Fruit fly (Drosophila melanogaster) whole organism, embryonic: Measurements from ENCODE around the gene CG43407.

Source experiments
- CG10209 ChIP-seq: fragments of 200-800 bp; sonication (Bioruptor generic); optimal IDR thresholded peaks from 3 replicates; lab custom pipeline; 2017; ENCODE audit warnings: missing biosample characterization, mild to moderate bottlenecking, missing genetic modification characterization, missing genetic modification reagents
- CG10462 ChIP-seq: fragments of 200-800 bp; sonication (Bioruptor generic); optimal IDR thresholded peaks from 2 replicates; lab custom pipeline; 2016; ENCODE audit warnings: missing biosample characterization, missing genetic modification characterization
- CG11085 ChIP-seq: fragments of 200-800 bp; sonication (Bioruptor generic); IDR thresholded peaks from 2 replicates; pipeline ENCODE4 v1.3.6; 2022; ENCODE audit warnings: missing biosample characterization, missing genetic modification characterization
- CG12071 ChIP-seq: fragments of 200-800 bp; sonication (Bioruptor generic); optimal IDR thresholded peaks from 3 replicates; lab custom pipeline; 2018; ENCODE audit warnings: missing biosample characterization, mild to moderate bottlenecking, missing genetic modification characterization
- CG13123 ChIP-seq: fragments of 200-800 bp; sonication (Bioruptor generic); optimal IDR thresholded peaks from 2 replicates; lab custom pipeline; 2016; ENCODE audit warnings: missing biosample characterization, missing genetic modification characterization
- CG13775 ChIP-seq: fragments of 200-800 bp; sonication (Bioruptor generic); optimal IDR thresholded peaks from 3 replicates; lab custom pipeline; 2017; ENCODE audit warnings: missing biosample characterization, mild to moderate bottlenecking, missing genetic modification characterization
- CG15073 ChIP-seq: fragments of 200-800 bp; sonication (Bioruptor generic); optimal IDR thresholded peaks from 2 replicates; lab custom pipeline; 2016; ENCODE audit warnings: missing biosample characterization, missing genetic modification characterization
- CG15269 ChIP-seq: fragments of 200-800 bp; sonication (Bioruptor generic); optimal IDR thresholded peaks from 2 replicates; lab custom pipeline; 2018; ENCODE audit warnings: missing biosample characterization, mild to moderate bottlenecking, missing genetic modification characterization, moderate library complexity
- CG16813 ChIP-seq: fragments of 200-800 bp; sonication (Bioruptor generic); IDR thresholded peaks from 3 replicates; pipeline ENCODE4 v1.3.6; 2022; ENCODE audit warnings: missing biosample characterization, missing genetic modification characterization; ENCODE audit not compliant: partially characterized antibody
- CG17186 ChIP-seq: fragments of 200-800 bp; sonication (Bioruptor generic); optimal IDR thresholded peaks from 3 replicates; lab custom pipeline; 2017; ENCODE audit warnings: missing biosample characterization, missing genetic modification reagents, missing genetic modification characterization
- CG2199 ChIP-seq: fragments of 200-800 bp; sonication (Bioruptor generic); IDR thresholded peaks from 3 replicates; pipeline ENCODE4 v1.3.6; 2022; ENCODE audit warnings: missing biosample characterization, missing genetic modification characterization
- CG2678 ChIP-seq: fragments of 200-800 bp; sonication (Bioruptor generic); optimal IDR thresholded peaks from 3 replicates; lab custom pipeline; 2019; ENCODE audit warnings: missing biosample characterization, mild to moderate bottlenecking, missing genetic modification characterization, moderate library complexity
- CG33557 ChIP-seq: fragments of 200-800 bp; sonication (Bioruptor generic); optimal IDR thresholded peaks from 2 replicates; lab custom pipeline; 2019; ENCODE audit warnings: missing biosample characterization, mild to moderate bottlenecking, missing genetic modification characterization, moderate library complexity
- CG6254 ChIP-seq: fragments of 200-800 bp; sonication (Bioruptor generic); optimal IDR thresholded peaks from 3 replicates; lab custom pipeline; 2017; ENCODE audit warnings: mild to moderate bottlenecking, missing biosample characterization, missing genetic modification reagents, missing genetic modification characterization
- CG7556 ChIP-seq: fragments of 200-800 bp; sonication (Bioruptor generic); optimal IDR thresholded peaks from 2 replicates; lab custom pipeline; 2017; ENCODE audit warnings: missing biosample characterization, mild to moderate bottlenecking, missing genetic modification characterization
- CG7987 ChIP-seq: fragments of 200-800 bp; sonication (Bioruptor generic); optimal IDR thresholded peaks from 2 replicates; lab custom pipeline; 2018; ENCODE audit warnings: missing biosample characterization, mild to moderate bottlenecking, missing genetic modification characterization, moderate library complexity
- D19A ChIP-seq: fragments of 200-800 bp; optimal IDR thresholded peaks from 3 replicates; lab custom pipeline; 2019; ENCODE audit warnings: missing biosample characterization, mild to moderate bottlenecking, missing genetic modification characterization, moderate library complexity
- Dbx ChIP-seq: fragments of 200-800 bp; sonication (Bioruptor generic); IDR thresholded peaks from 3 replicates; pipeline ENCODE4 v1.3.6; 2022; ENCODE audit warnings: missing biosample characterization, missing genetic modification characterization
- HHEX ChIP-seq: fragments of 200-800 bp; sonication (Bioruptor generic); optimal IDR thresholded peaks from 3 replicates; lab custom pipeline; 2017; ENCODE audit warnings: missing biosample characterization, mild to moderate bottlenecking, missing genetic modification characterization, missing genetic modification reagents
- Hr3 ChIP-seq: fragments of 200-800 bp; sonication (Bioruptor generic); optimal IDR thresholded peaks from 3 replicates; lab custom pipeline; 2016; ENCODE audit warnings: missing biosample characterization, missing genetic modification characterization
- Kr ChIP-seq: fragments of 200-800 bp; sonication (Bioruptor generic); optimal IDR thresholded peaks from 2 replicates; lab custom pipeline; 2017; ENCODE audit warnings: missing biosample characterization, mild to moderate bottlenecking, missing genetic modification characterization
- NK7.1 ChIP-seq: fragments of 200-800 bp; sonication (Bioruptor generic); optimal IDR thresholded peaks from 3 replicates; lab custom pipeline; 2016; ENCODE audit warnings: missing biosample characterization, missing genetic modification characterization
- Opbp ChIP-seq: fragments of 200-800 bp; sonication (Bioruptor generic); IDR thresholded peaks from 3 replicates; pipeline ENCODE4 v1.3.6; 2022; ENCODE audit warnings: missing biosample characterization, missing genetic modification characterization; ENCODE audit not compliant: partially characterized antibody
- PHDP ChIP-seq: fragments of 200-800 bp; sonication (Bioruptor generic); optimal IDR thresholded peaks from 3 replicates; lab custom pipeline; 2018; ENCODE audit warnings: missing biosample characterization, mild to moderate bottlenecking, missing genetic modification characterization, moderate library complexity
- Rfx ChIP-seq: fragments of 200-800 bp; sonication (Bioruptor generic); IDR thresholded peaks from 2 replicates; pipeline ENCODE4 v1.3.6; 2022; ENCODE audit warnings: missing biosample characterization, missing genetic modification characterization
- Taf1 ChIP-seq: fragments of 200-800 bp; sonication (Bioruptor generic); IDR thresholded peaks from 2 replicates; pipeline ENCODE4 v1.3.6; 2022; ENCODE audit warnings: missing biosample characterization, missing genetic modification characterization
- Usf ChIP-seq: fragments of 200-800 bp; sonication (Bioruptor generic); optimal IDR thresholded peaks from 2 replicates; lab custom pipeline; 2017; ENCODE audit warnings: missing genotype, missing biosample characterization, missing genetic modification characterization
- Xbp1 ChIP-seq: fragments of 200-800 bp; sonication (Bioruptor generic); optimal IDR thresholded peaks from 3 replicates; lab custom pipeline; 2016; ENCODE audit warnings: missing biosample characterization, mild to moderate bottlenecking, missing genetic modification characterization
- aop ChIP-seq: fragments of 200-800 bp; sonication (Bioruptor generic); IDR thresholded peaks from 2 replicates; pipeline ENCODE4 v1.3.6; 2022; ENCODE audit warnings: missing biosample characterization, missing genetic modification characterization
- bsh ChIP-seq, 2 experiments: fragments of 200-800 bp; sonication (Bioruptor generic); optimal IDR thresholded peaks; 2 replicates each; lab custom pipeline; 2017 to 2018; ENCODE audit warnings: mild to moderate bottlenecking in 2 of 2, missing biosample characterization in 2 of 2, missing genetic modification characterization in 2 of 2, moderate library complexity in 1 of 2
- chinmo ChIP-seq: fragments of 200-800 bp; sonication (Bioruptor generic); IDR thresholded peaks from 4 replicates; pipeline ENCODE4 v1.3.6; 2022; ENCODE audit warnings: missing biosample characterization, missing genetic modification characterization; ENCODE audit not compliant: partially characterized antibody
- corto ChIP-seq: fragments of 200-800 bp; sonication (Bioruptor generic); optimal IDR thresholded peaks from 2 replicates; lab custom pipeline; 2016; ENCODE audit warnings: missing biosample characterization, mild to moderate bottlenecking, missing genetic modification characterization, moderate library complexity
- gce ChIP-seq: fragments of 200-800 bp; sonication (Bioruptor generic); IDR thresholded peaks from 3 replicates; pipeline ENCODE4 v1.3.6; 2022; ENCODE audit warnings: missing biosample characterization, missing genetic modification characterization
- h ChIP-seq: fragments of >200 bp; optimal IDR thresholded peaks from 2 replicates; lab custom pipeline; 2017
- hb ChIP-seq: fragments of 200-800 bp; sonication (Bioruptor generic); IDR thresholded peaks from 3 replicates; pipeline ENCODE4 v1.3.6; 2022; ENCODE audit warnings: missing biosample characterization, missing genetic modification characterization; ENCODE audit not compliant: partially characterized antibody
- klu ChIP-seq: fragments of 200-800 bp; sonication (Bioruptor generic); IDR thresholded peaks from 2 replicates; pipeline ENCODE4 v1.3.6; 2022; ENCODE audit warnings: missing biosample characterization, missing genetic modification characterization
- nom ChIP-seq: fragments of 200-800 bp; sonication (Bioruptor generic); optimal IDR thresholded peaks from 2 replicates; lab custom pipeline; 2017; ENCODE audit warnings: missing biosample characterization, missing genetic modification characterization, mild to moderate bottlenecking, moderate library complexity, missing genetic modification reagents
- p53 ChIP-seq: fragments of 200-800 bp; sonication (Bioruptor generic); optimal IDR thresholded peaks from 2 replicates; lab custom pipeline; 2016; ENCODE audit warnings: missing biosample characterization, missing genetic modification characterization
- pb ChIP-seq: fragments of 200-800 bp; sonication (Bioruptor generic); optimal IDR thresholded peaks from 3 replicates; lab custom pipeline; 2016; ENCODE audit warnings: missing biosample characterization, missing genetic modification characterization
- prd ChIP-seq, 3 experiments: fragments of >200 bp in 2 of 3; fragments of 200-800 bp in 1 of 3; sonication (Bioruptor generic) in 1 of 3; optimal IDR thresholded peaks in 2 of 3; IDR thresholded peaks in 1 of 3; 2 replicates in 2 of 3; 3 replicates in 1 of 3; pipeline versions ENCODE4 v1.3.6 to Lab custom; 2017 to 2022; ENCODE audit warnings: missing biosample characterization in 1 of 3, missing genetic modification characterization in 1 of 3
- pzg ChIP-seq: fragments of 200-800 bp; sonication (Bioruptor generic); optimal IDR thresholded peaks from 3 replicates; lab custom pipeline; 2018; ENCODE audit warnings: missing biosample characterization, mild to moderate bottlenecking, missing genetic modification characterization, moderate library complexity
- row ChIP-seq: fragments of 200-800 bp; sonication (Bioruptor generic); IDR thresholded peaks from 3 replicates; pipeline ENCODE4 v1.3.6; 2022; ENCODE audit warnings: missing biosample characterization, missing genetic modification characterization
- shn ChIP-seq: fragments of 200-800 bp; sonication (Bioruptor generic); optimal IDR thresholded peaks from 3 replicates; lab custom pipeline; 2016; ENCODE audit warnings: missing biosample characterization, missing genetic modification characterization
- ttk ChIP-seq: fragments of 200-800 bp; sonication (Bioruptor generic); IDR thresholded peaks from 2 replicates; pipeline ENCODE4 v2.1.2; 2022; ENCODE audit warnings: missing biosample characterization, missing genetic modification characterization
- zfh1 ChIP-seq: fragments of 200-800 bp; sonication (Bioruptor generic); IDR thresholded peaks from 3 replicates; pipeline ENCODE4 v1.3.6; 2022; ENCODE audit warnings: missing biosample characterization, missing genetic modification characterization

The CG43407 gene

DNA sequence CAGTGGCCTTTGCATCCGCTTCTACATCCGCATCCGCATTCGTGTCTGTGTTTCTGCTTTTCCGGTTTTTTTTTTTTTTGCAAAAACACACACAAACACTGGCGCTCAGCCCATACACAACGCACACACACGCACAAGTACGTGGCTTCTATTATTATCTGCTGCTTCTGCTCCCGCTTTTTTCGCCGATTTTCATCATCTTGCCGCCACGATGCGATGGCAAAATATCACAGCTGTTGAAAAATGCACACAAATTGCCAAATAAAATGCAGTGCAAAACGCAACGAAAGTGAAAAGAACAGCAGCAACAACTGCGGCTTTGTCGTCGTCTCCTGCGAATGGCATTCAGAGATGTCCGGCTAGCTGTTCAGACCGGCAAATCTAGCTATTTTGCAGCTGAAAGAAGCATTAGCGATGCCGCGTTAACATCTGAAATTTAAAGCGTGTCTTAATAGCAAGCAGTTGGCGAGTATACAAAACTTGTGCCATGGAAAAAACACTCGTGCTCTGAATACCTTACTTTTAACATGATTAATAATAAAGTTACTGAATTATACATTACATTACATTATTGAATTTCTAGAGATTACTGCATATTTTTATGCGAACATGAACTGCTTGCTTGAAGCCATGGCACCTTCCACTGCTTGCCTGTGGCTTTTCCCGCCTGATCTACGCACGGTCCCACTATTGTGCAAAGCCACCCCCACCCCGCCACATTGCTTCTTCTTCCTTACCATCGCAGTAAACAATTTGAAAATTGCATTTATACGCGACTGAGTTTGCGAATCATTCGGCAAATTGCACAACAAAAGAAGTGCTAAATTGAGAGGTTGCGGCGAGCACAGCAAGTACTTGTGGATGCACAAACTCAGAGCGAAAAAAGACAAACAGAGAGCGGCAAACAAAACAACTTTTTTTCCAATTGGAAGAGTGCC lies 9.6 kb upstream of the CG43407 start, which contains the start of the genes Ugt316A1 and Sfxn2 (continued):
- TF ChIP-seq nom (GFP tag; lab: Kevin White, UChicago) (peak; percentile 72), Rfx (peak; percentile 79), CG7556 (GFP tag; lab: Kevin White, UChicago) (no peak), chinmo (GFP tag; lab: Robert Waterston, UW) (peak; percentile 88; the same call in 1 of the 4 replicates), Kr (no peak), CG12071 (no peak), CG10462 (GFP tag; lab: Kevin White, UChicago) (no peak), NK7.1 (GFP tag; lab: Kevin White, UChicago) (no peak), pb (GFP tag; lab: Kevin White, UChicago) (no peak), CG16813 (GFP tag; lab: Robert Waterston, UW) (peak; percentile 7; the same call in 1 of the 3 replicates), CG17186 (peak; percentile 33), Usf (GFP tag; lab: Kevin White, UChicago) (no peak), row (peak; percentile 87), pzg (GFP tag; lab: Kevin White, UChicago) (peak; percentile 86), CG15269 (tag; lab: Kevin White, UChicago) (peak; percentile 2), CG7987 (GFP tag; lab: Kevin White, UChicago) (no peak), corto (GFP tag; lab: Kevin White, UChicago) (no peak), aop (GFP tag; lab: Robert Waterston, UW) (no peak), CG6254 (GFP tag; lab: Kevin White, UChicago) (no peak), Xbp1 (peak; percentile 64), p53 (GFP tag; lab: Kevin White, UChicago) (peak; percentile 35)
- TF ChIP-seq, all 482 proteins: peak for 248

DNA sequence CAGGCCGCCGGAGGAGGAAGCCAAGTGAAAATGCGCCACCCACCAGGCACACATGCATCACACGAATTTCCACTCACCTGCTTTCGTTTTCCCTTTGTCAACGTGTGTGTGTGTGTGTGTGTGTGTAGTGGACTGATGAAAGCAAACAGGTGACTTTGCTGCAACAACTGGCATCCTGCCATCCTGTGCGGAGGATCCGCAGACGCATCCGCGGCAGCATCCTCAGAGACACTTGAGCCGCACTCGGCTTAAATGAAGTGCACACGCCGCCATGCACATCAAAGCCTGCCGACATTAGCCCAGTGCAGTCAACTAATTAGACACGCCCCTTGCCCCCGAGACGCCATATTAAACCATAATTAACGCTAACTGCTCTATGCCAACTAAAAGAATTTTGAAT lies 5.6 kb upstream of the CG43407 start:
- 0 out of 3 replicates have a peak, but pooled peaks have one; percentile 39 for TF ChIP-seq CG2199
- 0 out of 2 replicates have a peak, but pooled peaks have one; percentile 7 for TF ChIP-seq CG11085 (GFP tag; lab: Robert Waterston, UW)
- 0 out of 3 replicates have a peak, but pooled peaks have one; percentile 36 for TF ChIP-seq Dbx (GFP tag; lab: Robert Waterston, UW)
- TF ChIP-seq bsh (GFP tag; optimal IDR thresholded peaks at IDR 0.05; lab: Kevin White, UChicago), result peak in 1 of 2 experiments; percentile 22
- no peak for TF ChIP-seq shn (GFP tag; lab: Kevin White, UChicago)
- TF ChIP-seq HHEX (GFP tag; lab: Kevin White, UChicago), result no peak
- no peak for TF ChIP-seq CG10209
- 0 out of 3 replicates have a peak, but pooled peaks have one; percentile 8 for TF ChIP-seq gce
- 0 out of 3 replicates have a peak, but pooled peaks have one; percentile 22 for TF ChIP-seq hb (GFP tag; lab: Robert Waterston, UW)
- peak; percentile 91 for TF ChIP-seq CG13775 (GFP tag; lab: Kevin White, UChicago)
- no peak for TF ChIP-seq prd (optimal IDR thresholded peaks at IDR 0.05; lab: Kevin White, UChicago)
- TF ChIP-seq prd (GFP tag; IDR thresholded peaks at IDR 0.05; lab: Robert Waterston, UW), result peak; percentile 37; the same call in 1 of the 3 replicates
- TF ChIP-seq, all 482 proteins: peak for 8

DNA sequence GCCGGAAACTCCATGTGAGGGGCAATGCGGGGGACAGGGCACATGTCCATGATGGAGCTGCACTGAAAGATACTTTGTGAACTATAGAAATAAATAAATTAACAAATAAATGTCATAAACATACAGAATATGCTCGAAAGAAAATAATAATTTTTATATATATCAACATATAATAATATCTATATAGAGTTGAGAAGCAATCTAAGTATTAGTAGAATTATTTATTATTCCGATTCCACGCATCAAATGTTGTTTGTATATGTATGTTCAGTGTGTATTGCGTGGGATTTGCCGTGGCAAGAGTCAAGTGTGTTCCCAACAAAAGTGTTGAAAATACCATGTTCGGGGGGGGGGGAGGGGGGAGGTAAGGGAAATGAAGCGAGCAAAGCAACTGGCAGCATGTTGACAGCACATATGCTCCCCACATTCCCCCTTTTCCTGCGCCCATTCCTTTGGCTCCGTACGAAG lies 3.7 kb upstream of the CG43407 start:
- TF ChIP-seq klu (GFP tag; lab: Robert Waterston, UW) (no peak), CG13123 (GFP tag; lab: Kevin White, UChicago) (no peak), CG2678 (tag; lab: Kevin White, UChicago) (peak; percentile 45), zfh1 (no peak), h (lab: Kevin White, UChicago) (no peak), bsh (GFP tag; optimal IDR thresholded peaks at IDR 0.05; lab: Kevin White, UChicago) (peak in 1 of 2 experiments; percentile 70), ttk (GFP tag; lab: Robert Waterston, UW) (no peak; the same call in 1 of the 2 replicates), PHDP (tag; lab: Kevin White, UChicago) (peak; percentile 27), Opbp (GFP tag; lab: Robert Waterston, UW) (no peak), CG15073 (GFP tag; lab: Kevin White, UChicago) (no peak), Hr3 (GFP tag; lab: Kevin White, UChicago) (peak; percentile 3), CG33557 (GFP tag; lab: Kevin White, UChicago) (peak; percentile 22), Taf1 (GFP tag; lab: Robert Waterston, UW) (no peak), D19A (tag; lab: Kevin White, UChicago) (peak; percentile 63), Rfx (no peak)
